Worm (Caenorhabditis elegans): ENCODE measurements around the gene taf-2.

taf-2 gene

DNA sequence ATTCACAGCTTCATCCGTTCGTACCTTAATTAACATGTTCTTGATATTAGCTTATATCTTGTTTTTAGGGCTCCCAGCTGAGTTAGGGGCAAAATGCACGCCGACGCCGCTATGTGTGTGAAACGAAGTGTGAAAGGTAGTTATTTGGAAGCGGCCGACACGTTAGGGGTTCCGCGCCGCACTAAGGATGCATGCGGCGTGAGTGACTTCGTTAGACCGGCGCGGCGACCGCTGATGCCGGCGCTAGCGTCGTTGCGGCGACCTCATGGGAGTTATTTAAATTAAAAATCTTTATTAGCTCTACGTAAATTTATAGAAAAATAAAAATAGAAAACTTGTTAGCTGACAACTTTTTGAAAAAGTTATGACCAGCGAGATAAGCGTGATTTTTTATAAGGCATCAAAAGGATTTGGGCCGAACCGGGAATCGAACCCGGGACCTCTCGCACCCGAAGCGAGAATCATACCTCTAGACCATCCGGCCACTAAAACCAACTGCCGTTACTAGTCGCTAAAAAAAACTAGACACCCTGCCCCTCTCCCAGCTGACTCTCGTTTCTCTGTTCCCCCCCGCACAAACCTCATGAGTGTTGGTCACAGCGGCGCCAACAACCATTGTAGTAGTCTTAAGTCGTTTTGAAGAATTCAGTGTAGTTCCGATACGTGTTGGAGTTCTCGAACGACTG is 41.5 kb downstream of the taf-2 start:
- TF ChIP-seq ztf-4 (tag; optimal IDR thresholded peaks at IDR 0.05) (peak; percentile 4), tbx-2 (tag; optimal IDR thresholded peaks at IDR 0.05) (peak; percentile 53), lin-39 (tag; optimal IDR thresholded peaks at IDR 0.05) (peak; percentile 57), lin-15B (tag; optimal IDR thresholded peaks at IDR 0.05) (peak; percentile 27), egl-5 (tag; optimal IDR thresholded peaks at IDR 0.05) (no peak), mml-1 (tag; optimal IDR thresholded peaks at IDR 0.05) (no peak), nhr-12 (tag; optimal IDR thresholded peaks at IDR 0.05) (no peak), ama-1 (optimal IDR thresholded peaks at IDR 0.05) (no peak), skn-1 (tag; optimal IDR thresholded peaks at IDR 0.05) (no peak), daf-12 (tag; optimal IDR thresholded peaks at IDR 0.05) (no peak), ceh-16 (tag; optimal IDR thresholded peaks at IDR 0.05) (no peak), nhr-237 (tag; optimal IDR thresholded peaks at IDR 0.05) (no peak), R02D3.7 (tag; optimal IDR thresholded peaks at IDR 0.05) (no peak), nhr-67 (tag; optimal IDR thresholded peaks at IDR 0.05) (no peak), nhr-77 (tag; optimal IDR thresholded peaks at IDR 0.05) (no peak), nhr-43 (tag; optimal IDR thresholded peaks at IDR 0.05; ENCODE audit: poor library complexity, severe bottlenecking) (peak; percentile 75), mdl-1 (tag; optimal IDR thresholded peaks at IDR 0.05) (no peak), nhr-25 (tag; optimal IDR thresholded peaks at IDR 0.05) (no peak), nhr-23 (tag; optimal IDR thresholded peaks at IDR 0.05) (no peak), nhr-28 (tag; optimal IDR thresholded peaks at IDR 0.05) (no peak), fkh-2 (tag; optimal IDR thresholded peaks at IDR 0.05) (no peak), fos-1 (tag; optimal IDR thresholded peaks at IDR 0.05) (no peak), nhr-11 (tag; optimal IDR thresholded peaks at IDR 0.05) (no peak), lsy-12 (tag; optimal IDR thresholded peaks at IDR 0.05) (peak; percentile 58), pha-4 (tag; optimal IDR thresholded peaks at IDR 0.05) (no peak), unc-62 (GFP tag; optimal IDR thresholded peaks at IDR 0.05) (no peak), ztf-11 (tag; optimal IDR thresholded peaks at IDR 0.05) (no peak), elt-1 (tag; optimal IDR thresholded peaks at IDR 0.05) (no peak), zag-1 (tag; optimal IDR thresholded peaks at IDR 0.05) (no peak), elt-3 (tag; optimal IDR thresholded peaks at IDR 0.05) (no peak), elt-2 (tag; optimal IDR thresholded peaks at IDR 0.05) (peak; percentile 33), ZK546.5 (tag; optimal IDR thresholded peaks at IDR 0.05) (no peak), hmg-11 (tag; optimal IDR thresholded peaks at IDR 0.05) (peak; percentile 95), unc-39 (tag; optimal IDR thresholded peaks at IDR 0.05) (no peak), egl-27 (tag; optimal IDR thresholded peaks at IDR 0.05) (no peak), eor-1 (tag; optimal IDR thresholded peaks at IDR 0.05) (no peak), pqm-1 (tag; optimal IDR thresholded peaks at IDR 0.05) (peak; percentile 17), fkh-10 (GFP tag; optimal IDR thresholded peaks at IDR 0.05) (no peak), ceh-28 (tag; optimal IDR thresholded peaks at IDR 0.05) (no peak), sea-2 (GFP tag; optimal IDR thresholded peaks at IDR 0.05) (no peak), ceh-9 (tag; optimal IDR thresholded peaks at IDR 0.05) (no peak), snpc-4 (tag; optimal IDR thresholded peaks at IDR 0.05) (peak; percentile 9), nhr-76 (tag; optimal IDR thresholded peaks at IDR 0.05) (no peak), jun-1 (tag; optimal IDR thresholded peaks at IDR 0.05) (no peak), aly-2 (tag; optimal IDR thresholded peaks at IDR 0.05) (no peak), ceh-82 (tag; optimal IDR thresholded peaks at IDR 0.05) (no peak), nfya-1 (tag; optimal IDR thresholded peaks at IDR 0.05; ENCODE audit: insufficient read depth) (peak; percentile 47)
